Worm (Caenorhabditis elegans) whole organism, late embryonic: Measurements from ENCODE around the gene F49E12.8.

Experiments used
- C38D4.7 ChIP-seq: fragments of 200-800 bp; sonication (Bioruptor generic); optimal IDR thresholded peaks from 2 replicates; lab custom pipeline; 2018; ENCODE audit warnings: mild to moderate bottlenecking, missing genetic modification characterization, moderate library complexity, missing compliant biosample characterization
- nfya-1 ChIP-seq: sonication (generic microtip); optimal IDR thresholded peaks from 2 replicates; lab custom pipeline; 2017; ENCODE audit warnings: missing genetic modification characterization, mild to moderate bottlenecking, missing compliant biosample characterization, antibody characterized with exemption, moderate library complexity
- tbx-2 ChIP-seq: sonication (generic microtip); optimal IDR thresholded peaks from 2 replicates; lab custom pipeline; 2016; ENCODE audit warnings: missing genetic modification characterization, missing compliant biosample characterization

ce11 chrII:8346384-8346783 is 47.7 kb downstream of the F49E12.8 start, which contains the start of gene eff-1:
- TF ChIP-seq tbx-2 (tag; lab: Kevin White, UChicago) (no peak), C38D4.7 (no peak), nfya-1 (no peak)
